Fruit fly (Drosophila melanogaster) whole organism, prepupa: ENCODE results near the gene Lst8.

ENCODE experiments used
- Blimp-1 ChIP-seq: fragments of 200-800 bp; sonication (Bioruptor generic); optimal IDR thresholded peaks from 3 replicates; lab custom pipeline; 2017; ENCODE audit warnings: missing biosample characterization, missing genetic modification characterization, mild to moderate bottlenecking, moderate library complexity, missing genetic modification reagents
- CG10631 ChIP-seq: fragments of 200-800 bp; sonication (Bioruptor generic); optimal IDR thresholded peaks from 2 replicates; lab custom pipeline; 2016; ENCODE audit warnings: missing biosample characterization, missing genetic modification characterization
- CG10669 ChIP-seq: fragments of 200-800 bp; sonication (Bioruptor generic); optimal IDR thresholded peaks from 3 replicates; lab custom pipeline; 2018; ENCODE audit warnings: missing biosample characterization, mild to moderate bottlenecking, missing genetic modification characterization, moderate library complexity
- CG11294 ChIP-seq: fragments of 200-800 bp; sonication (Bioruptor generic); IDR thresholded peaks from 2 replicates; pipeline ENCODE4 v1.3.6; 2022; ENCODE audit warnings: missing biosample characterization, missing genetic modification characterization
- CG11902 ChIP-seq: fragments of 200-800 bp; sonication (Bioruptor generic); optimal IDR thresholded peaks from 3 replicates; lab custom pipeline; 2016; ENCODE audit warnings: missing biosample characterization, missing genetic modification characterization
- CG15336 ChIP-seq: fragments of 200-800 bp; sonication (Bioruptor generic); IDR thresholded peaks from 2 replicates; pipeline ENCODE4 v1.3.6; 2022; ENCODE audit warnings: missing biosample characterization, missing genetic modification characterization
- CG1621 ChIP-seq: fragments of 200-800 bp; sonication (Bioruptor generic); optimal IDR thresholded peaks from 3 replicates; lab custom pipeline; 2018; ENCODE audit warnings: missing biosample characterization, mild to moderate bottlenecking, missing genetic modification characterization
- CG3032 ChIP-seq: fragments of 200-800 bp; optimal IDR thresholded peaks from 2 replicates; lab custom pipeline; 2019; ENCODE audit warnings: missing biosample characterization, mild to moderate bottlenecking, missing genetic modification characterization, moderate library complexity
- CG31627 ChIP-seq: fragments of 200-800 bp; sonication (Bioruptor generic); optimal IDR thresholded peaks from 3 replicates; lab custom pipeline; 2016; ENCODE audit warnings: missing biosample characterization, missing genetic modification characterization
- CG32006 ChIP-seq: fragments of 200-800 bp; sonication (Bioruptor generic); optimal IDR thresholded peaks from 3 replicates; lab custom pipeline; 2017; ENCODE audit warnings: missing biosample characterization, mild to moderate bottlenecking, missing genetic modification characterization
- CG34406 ChIP-seq: fragments of 200-800 bp; sonication (Bioruptor generic); optimal IDR thresholded peaks from 3 replicates; lab custom pipeline; 2016; ENCODE audit warnings: missing biosample characterization, missing genetic modification characterization
- CG3919 ChIP-seq: fragments of 200-800 bp; sonication (Bioruptor generic); optimal IDR thresholded peaks from 3 replicates; lab custom pipeline; 2016; ENCODE audit warnings: missing biosample characterization, missing genetic modification characterization
- CG6792 ChIP-seq: fragments of 200-800 bp; sonication (Bioruptor generic); optimal IDR thresholded peaks from 3 replicates; lab custom pipeline; 2016; ENCODE audit warnings: missing biosample characterization, missing genetic modification characterization
- CG6808 ChIP-seq: fragments of 200-800 bp; sonication (Bioruptor generic); optimal IDR thresholded peaks from 3 replicates; lab custom pipeline; 2017; ENCODE audit warnings: missing biosample characterization, missing genetic modification characterization, mild to moderate bottlenecking, moderate library complexity, missing genetic modification reagents
- CG6854 ChIP-seq: fragments of 200-800 bp; sonication (Bioruptor generic); optimal IDR thresholded peaks from 2 replicates; lab custom pipeline; 2017; ENCODE audit warnings: missing biosample characterization, mild to moderate bottlenecking, missing genetic modification characterization
- CG7368 ChIP-seq: fragments of 200-800 bp; sonication (Bioruptor generic); optimal IDR thresholded peaks from 3 replicates; lab custom pipeline; 2016; ENCODE audit warnings: missing biosample characterization, missing genetic modification characterization
- CG8119 ChIP-seq: fragments of 200-800 bp; sonication (Bioruptor generic); IDR thresholded peaks from 3 replicates; pipeline ENCODE4 v1.3.6; 2022; ENCODE audit warnings: missing biosample characterization, missing genetic modification characterization
- CG8319 ChIP-seq: fragments of 200-800 bp; sonication (Bioruptor generic); optimal IDR thresholded peaks from 3 replicates; lab custom pipeline; 2016; ENCODE audit warnings: missing biosample characterization, missing genetic modification characterization
- CG8632 ChIP-seq: fragments of 200-800 bp; sonication (Bioruptor generic); optimal IDR thresholded peaks from 3 replicates; lab custom pipeline; 2016; ENCODE audit warnings: missing biosample characterization, missing genetic modification characterization
- CG9139 ChIP-seq: fragments of 200-800 bp; sonication (Bioruptor generic); optimal IDR thresholded peaks from 3 replicates; lab custom pipeline; 2017; ENCODE audit warnings: missing biosample characterization, mild to moderate bottlenecking, missing genetic modification characterization
- Eip75B ChIP-seq: fragments of 200-800 bp; sonication (Bioruptor generic); optimal IDR thresholded peaks from 3 replicates; lab custom pipeline; 2016; ENCODE audit warnings: missing biosample characterization, missing genetic modification characterization
- Eip78C ChIP-seq: fragments of 200-800 bp; sonication (Bioruptor generic); peaks from one replicate; lab custom pipeline; 2016; ENCODE audit warnings: missing biosample characterization, missing genetic modification characterization
- Ets21C ChIP-seq: fragments of 200-800 bp; sonication (Bioruptor generic); optimal IDR thresholded peaks from 3 replicates; lab custom pipeline; 2016; ENCODE audit warnings: missing biosample characterization, missing genetic modification characterization
- Ets96B ChIP-seq: fragments of 200-800 bp; optimal IDR thresholded peaks from 2 replicates; lab custom pipeline; 2019; ENCODE audit warnings: missing biosample characterization, mild to moderate bottlenecking, missing genetic modification characterization, moderate library complexity
- Hr38 ChIP-seq: sonication (Bioruptor generic); optimal IDR thresholded peaks from 2 replicates; lab custom pipeline; 2016; ENCODE audit warnings: missing biosample characterization, missing genetic modification characterization
- Hr39 ChIP-seq: fragments of 200-800 bp; sonication (Bioruptor generic); optimal IDR thresholded peaks from 2 replicates; lab custom pipeline; 2016; ENCODE audit warnings: missing biosample characterization, missing genetic modification characterization
- Hr4 ChIP-seq: fragments of 200-800 bp; sonication (Bioruptor generic); optimal IDR thresholded peaks from 3 replicates; lab custom pipeline; 2016; ENCODE audit warnings: missing biosample characterization, missing genetic modification characterization
- Met ChIP-seq: fragments of 200-800 bp; sonication (Bioruptor generic); optimal IDR thresholded peaks from 3 replicates; lab custom pipeline; 2016; ENCODE audit warnings: missing biosample characterization, missing genetic modification characterization
- OdsH ChIP-seq: fragments of 200-800 bp; sonication (Bioruptor generic); optimal IDR thresholded peaks from 3 replicates; lab custom pipeline; 2016; ENCODE audit warnings: missing biosample characterization, missing genetic modification characterization
- Smox ChIP-seq: fragments of 200-800 bp; sonication (Bioruptor generic); optimal IDR thresholded peaks from 3 replicates; lab custom pipeline; 2016; ENCODE audit warnings: missing biosample characterization, missing genetic modification characterization
- Sox15 ChIP-seq: fragments of 200-800 bp; sonication (Bioruptor generic); optimal IDR thresholded peaks from 3 replicates; lab custom pipeline; 2016; ENCODE audit warnings: missing biosample characterization, missing genetic modification characterization
- acj6 ChIP-seq: fragments of 200-800 bp; sonication (Bioruptor generic); optimal IDR thresholded peaks from 3 replicates; lab custom pipeline; 2016; ENCODE audit warnings: missing biosample characterization, missing genetic modification characterization
- cyc ChIP-seq: fragments of 200-800 bp; sonication (Bioruptor generic); optimal IDR thresholded peaks from 3 replicates; lab custom pipeline; 2016; ENCODE audit warnings: missing biosample characterization, missing genetic modification characterization
- dac ChIP-seq: fragments of 200-800 bp; sonication (Bioruptor generic); optimal IDR thresholded peaks from 2 replicates; lab custom pipeline; 2017; ENCODE audit warnings: missing biosample characterization, mild to moderate bottlenecking, missing genetic modification characterization
- dsx ChIP-seq: fragments of 200-800 bp; optimal IDR thresholded peaks from 3 replicates; lab custom pipeline; 2019; ENCODE audit warnings: missing biosample characterization, mild to moderate bottlenecking, missing genetic modification characterization, moderate library complexity; ENCODE audit not compliant: poor library complexity, severe bottlenecking
- eg ChIP-seq: fragments of 200-800 bp; sonication (Bioruptor generic); IDR thresholded peaks from 3 replicates; pipeline ENCODE4 v1.3.6; 2022; ENCODE audit warnings: missing biosample characterization, missing genetic modification characterization
- esn ChIP-seq: fragments of 200-800 bp; sonication (Bioruptor generic); optimal IDR thresholded peaks from 2 replicates; lab custom pipeline; 2016; ENCODE audit warnings: missing biosample characterization, mild to moderate bottlenecking, missing genetic modification characterization, moderate library complexity
- fd85E ChIP-seq: fragments of 200-800 bp; sonication (Bioruptor generic); optimal IDR thresholded peaks from 3 replicates; lab custom pipeline; 2016; ENCODE audit warnings: missing biosample characterization, missing genetic modification characterization
- fkh ChIP-seq: fragments of 200-800 bp; sonication (Bioruptor generic); optimal IDR thresholded peaks from 3 replicates; lab custom pipeline; 2017; ENCODE audit warnings: missing biosample characterization, mild to moderate bottlenecking, missing genetic modification characterization, moderate library complexity
- lz ChIP-seq: fragments of 200-800 bp; sonication (Bioruptor generic); optimal IDR thresholded peaks from 3 replicates; lab custom pipeline; 2016; ENCODE audit warnings: missing biosample characterization, missing genetic modification characterization
- pdm3 ChIP-seq: fragments of 200-800 bp; sonication (Bioruptor generic); optimal IDR thresholded peaks from 3 replicates; lab custom pipeline; 2016; ENCODE audit warnings: missing biosample characterization, missing genetic modification characterization
- salr ChIP-seq, 2 experiments: fragments of 200-800 bp; sonication (Bioruptor generic); optimal IDR thresholded peaks; 3 replicates each; lab custom pipeline; 2016 to 2018; ENCODE audit warnings: missing biosample characterization in 2 of 2, missing genetic modification characterization in 2 of 2, mild to moderate bottlenecking in 1 of 2
- spab ChIP-seq: fragments of 200-800 bp; sonication (Bioruptor generic); optimal IDR thresholded peaks from 2 replicates; lab custom pipeline; 2017; ENCODE audit warnings: missing biosample characterization, mild to moderate bottlenecking, missing genetic modification characterization, missing genetic modification reagents
- ss ChIP-seq, 2 experiments: fragments of 200-800 bp; sonication (Bioruptor generic); optimal IDR thresholded peaks; 2 replicates in 1 of 2; 3 replicates in 1 of 2; lab custom pipeline; 2017 to 2018; ENCODE audit warnings: mild to moderate bottlenecking in 2 of 2, missing biosample characterization in 2 of 2, missing genetic modification characterization in 2 of 2, moderate library complexity in 1 of 2
- svp ChIP-seq: fragments of 200-800 bp; sonication (Bioruptor generic); peaks from one replicate; lab custom pipeline; 2016; ENCODE audit warnings: missing biosample characterization, missing genetic modification characterization
- topi ChIP-seq: fragments of 200-800 bp; sonication (Bioruptor generic); optimal IDR thresholded peaks from 3 replicates; lab custom pipeline; 2016; ENCODE audit warnings: missing biosample characterization, missing genetic modification characterization
- vri ChIP-seq: fragments of 200-800 bp; sonication (Bioruptor generic); optimal IDR thresholded peaks from 3 replicates; lab custom pipeline; 2016; ENCODE audit warnings: missing biosample characterization, mild to moderate bottlenecking, missing genetic modification characterization

The Lst8 gene

DNA sequence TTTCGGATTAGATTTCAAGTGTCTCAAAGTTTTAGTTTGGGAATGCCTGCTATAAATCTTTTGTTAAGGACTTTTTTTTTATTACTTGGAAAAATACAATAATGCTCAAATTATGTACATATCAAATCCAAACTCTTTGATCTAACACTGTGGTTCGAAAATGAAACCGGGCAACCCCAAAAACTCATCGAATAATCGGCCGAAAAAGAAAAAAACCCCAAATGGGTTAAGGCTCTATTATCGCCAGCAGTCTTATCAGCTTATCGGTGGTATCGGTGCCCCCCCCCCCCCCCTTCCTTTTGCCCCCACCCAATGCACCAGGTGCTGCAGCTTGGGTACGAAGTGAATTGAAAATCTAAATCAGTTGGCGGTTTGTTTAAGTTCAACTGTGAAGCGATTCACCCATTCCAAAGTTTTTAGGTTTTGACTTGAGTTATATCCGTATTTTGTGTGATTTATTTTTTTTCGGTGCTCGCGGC, 11.9 kb upstream of the Lst8 start:
- TF ChIP-seq dac (GFP tag; lab: Kevin White, UChicago), result no peak
- no peak for TF ChIP-seq Blimp-1 (GFP tag; lab: Kevin White, UChicago)
- no peak for TF ChIP-seq Eip78C (GFP tag; lab: Kevin White, UChicago)
- TF ChIP-seq Hr4 (GFP tag; lab: Kevin White, UChicago), result no peak
- no peak for TF ChIP-seq Ets21C (GFP tag; lab: Kevin White, UChicago)
- TF ChIP-seq pdm3 (GFP tag; lab: Kevin White, UChicago), result no peak
- TF ChIP-seq CG3032, result no peak
- TF ChIP-seq CG6792 (GFP tag; lab: Kevin White, UChicago), result no peak
- TF ChIP-seq OdsH (GFP tag; lab: Kevin White, UChicago), result no peak
- no peak for TF ChIP-seq CG32006
- no peak for TF ChIP-seq fkh
- TF ChIP-seq CG8119 (GFP tag; lab: Robert Waterston, UW), result no peak
- no peak for TF ChIP-seq CG6854 (GFP tag; lab: Kevin White, UChicago)
- TF ChIP-seq Sox15, result no peak
- TF ChIP-seq CG7368 (GFP tag; lab: Kevin White, UChicago), result no peak
- TF ChIP-seq eg (GFP tag; lab: Robert Waterston, UW), result no peak
- no peak for TF ChIP-seq CG9139
- no peak for TF ChIP-seq lz
- no peak for TF ChIP-seq CG6808 (GFP tag; lab: Kevin White, UChicago)

DNA sequence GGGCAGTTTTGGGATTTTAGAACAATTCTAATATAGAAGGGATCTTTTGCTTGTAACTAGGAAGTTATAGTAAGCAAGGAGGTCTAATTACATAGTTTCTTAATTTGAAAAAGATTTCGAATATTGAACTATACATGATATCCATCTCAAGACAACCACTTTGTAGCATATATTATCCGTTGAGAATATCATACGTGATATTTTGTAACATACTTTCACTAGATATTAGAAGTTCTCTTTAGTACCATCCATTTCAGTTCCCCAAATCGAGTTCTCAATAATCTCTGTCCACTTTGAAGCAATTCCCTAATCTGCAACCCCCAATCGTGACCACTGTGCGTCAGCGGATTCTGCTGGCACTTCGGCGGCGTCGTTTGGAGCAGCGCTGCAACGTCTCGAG, 9.7 kb upstream of the Lst8 start:
- TF ChIP-seq CG6854 (GFP tag; lab: Kevin White, UChicago) (no peak), Hr39 (GFP tag; lab: Kevin White, UChicago) (peak; percentile 31), ss (GFP tag; optimal IDR thresholded peaks at IDR 0.05; lab: Kevin White, UChicago) (no peak), Hr38 (GFP tag; lab: Kevin White, UChicago) (no peak), CG1621 (tag; lab: Kevin White, UChicago) (no peak), CG10669 (no peak), cyc (peak; percentile 16), CG32006 (no peak), acj6 (GFP tag; lab: Kevin White, UChicago) (no peak), CG6808 (GFP tag; lab: Kevin White, UChicago) (no peak), CG34406 (no peak), lz (peak; percentile 39), eg (GFP tag; lab: Robert Waterston, UW) (no peak), fd85E (GFP tag; lab: Kevin White, UChicago) (no peak), dac (GFP tag; lab: Kevin White, UChicago) (no peak), Hr4 (GFP tag; lab: Kevin White, UChicago) (no peak), Eip75B (no peak), CG15336 (GFP tag; lab: Robert Waterston, UW) (no peak), Ets21C (GFP tag; lab: Kevin White, UChicago) (no peak), spab (GFP tag; lab: Kevin White, UChicago) (no peak), CG6792 (GFP tag; lab: Kevin White, UChicago) (no peak), svp (peak; percentile 72), Eip78C (GFP tag; lab: Kevin White, UChicago) (peak; percentile 82), CG7368 (GFP tag; lab: Kevin White, UChicago) (no peak), CG31627 (GFP tag; lab: Kevin White, UChicago) (peak; percentile 37), vri (GFP tag; lab: Kevin White, UChicago) (no peak), esn (GFP tag; lab: Kevin White, UChicago) (peak; percentile 52), CG8319 (no peak), OdsH (GFP tag; lab: Kevin White, UChicago) (no peak), Smox (no peak), CG3032 (no peak), CG11902 (no peak), CG10631 (GFP tag; lab: Kevin White, UChicago) (no peak), topi (GFP tag; lab: Kevin White, UChicago) (peak; percentile 37), CG8632 (GFP tag; lab: Kevin White, UChicago) (no peak), Met (GFP tag; lab: Kevin White, UChicago) (peak; percentile 22), Ets96B (tag; lab: Kevin White, UChicago) (no peak), salr (GFP tag; optimal IDR thresholded peaks at IDR 0.05; lab: Kevin White, UChicago) (no peak), CG3919 (GFP tag; lab: Kevin White, UChicago) (no peak), dsx (GFP tag; lab: Kevin White, UChicago) (no peak), CG11294 (no peak), Blimp-1 (GFP tag; lab: Kevin White, UChicago) (no peak)
